Fruit fly (Drosophila melanogaster): ENCODE data around the gene Vps2.

Vps2 gene

dm6 chr3R:26021195-26021914 is 31.3 kb upstream of the Vps2 start (continued):
- TF ChIP-seq Hr78 (GFP tag; optimal IDR thresholded peaks at IDR 0.05): no peak
- peak; percentile 78 for TF ChIP-seq sv (GFP tag; optimal IDR thresholded peaks at IDR 0.05)
- TF ChIP-seq Myc (optimal IDR thresholded peaks at IDR 0.05): no peak
- peak; percentile 75 for TF ChIP-seq Dif (GFP tag; optimal IDR thresholded peaks at IDR 0.05; ENCODE audit: partially characterized antibody)
- TF ChIP-seq jim (GFP tag; optimal IDR thresholded peaks at IDR 0.05): no peak
- TF ChIP-seq HLH106 (tag; optimal IDR thresholded peaks at IDR 0.05): peak; percentile 95
- peak; percentile 71 for TF ChIP-seq br (GFP tag; optimal IDR thresholded peaks at IDR 0.05)
- TF ChIP-seq GATAd (GFP tag; optimal IDR thresholded peaks at IDR 0.05): no peak
- TF ChIP-seq N (GFP tag; optimal IDR thresholded peaks at IDR 0.05): no peak

DNA sequence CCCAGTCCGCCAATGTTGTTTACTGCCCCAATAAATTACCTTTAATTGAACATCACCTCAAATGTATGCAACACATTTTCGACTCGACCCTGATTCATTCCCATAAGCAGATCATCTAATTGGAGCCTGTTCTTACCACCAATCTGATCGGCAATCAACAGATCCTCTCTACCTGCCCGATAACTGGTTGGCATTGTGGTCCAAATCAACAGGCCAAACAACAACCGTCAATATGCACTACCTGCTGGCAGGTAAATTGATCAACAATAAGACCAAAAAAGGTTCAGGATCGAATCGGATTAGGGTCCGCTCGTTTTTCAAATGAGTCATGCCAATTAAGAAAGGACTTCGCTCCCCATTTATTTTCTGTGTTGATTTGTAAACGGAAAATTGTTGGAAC is 29.4 kb upstream of the Vps2 start:
- TF ChIP-seq fru (GFP tag; optimal IDR thresholded peaks at IDR 0.05) (no peak), pan (optimal IDR thresholded peaks at IDR 0.05) (no peak), OdsH (GFP tag; optimal IDR thresholded peaks at IDR 0.05) (no peak), Rel (GFP tag; optimal IDR thresholded peaks at IDR 0.05) (no peak), Rel (tag; optimal IDR thresholded peaks at IDR 0.05) (no peak), ey (GFP tag; optimal IDR thresholded peaks at IDR 0.05) (no peak), Hr78 (GFP tag; optimal IDR thresholded peaks at IDR 0.05) (no peak), sage (GFP tag; optimal IDR thresholded peaks at IDR 0.05) (no peak), N (GFP tag; optimal IDR thresholded peaks at IDR 0.05) (no peak), psq (GFP tag; optimal IDR thresholded peaks at IDR 0.05) (no peak), usp (GFP tag; optimal IDR thresholded peaks at IDR 0.05) (no peak), Dif (GFP tag; optimal IDR thresholded peaks at IDR 0.05; ENCODE audit: partially characterized antibody) (no peak), CG9705 (GFP tag; optimal IDR thresholded peaks at IDR 0.05) (no peak), dl (GFP tag; optimal IDR thresholded peaks at IDR 0.05; ENCODE audit: insufficient read depth in 1 of 2, partially characterized antibody in 2 of 2) (no peak), GATAd (GFP tag; optimal IDR thresholded peaks at IDR 0.05) (no peak), Hnf4 (GFP tag; optimal IDR thresholded peaks at IDR 0.05) (no peak)

dm6 chr3R:26024596-26025213 is 27.9 kb upstream of the Vps2 start:
- TF ChIP-seq Hr78 (GFP tag; optimal IDR thresholded peaks at IDR 0.05): no peak
- no peak for TF ChIP-seq woc (GFP tag; optimal IDR thresholded peaks at IDR 0.05)
- no peak for TF ChIP-seq N (GFP tag; optimal IDR thresholded peaks at IDR 0.05)

- TF ChIP-seq OdsH (GFP tag; optimal IDR thresholded peaks at IDR 0.05) (no peak), Jra (GFP tag; optimal IDR thresholded peaks at IDR 0.05) (no peak), tai (GFP tag; optimal IDR thresholded peaks at IDR 0.05) (no peak), dmrt93B (GFP tag; optimal IDR thresholded peaks at IDR 0.05) (no peak), Rel (GFP tag; optimal IDR thresholded peaks at IDR 0.05) (no peak), Rel (tag; optimal IDR thresholded peaks at IDR 0.05) (no peak), woc (GFP tag; optimal IDR thresholded peaks at IDR 0.05) (no peak), CG9705 (GFP tag; optimal IDR thresholded peaks at IDR 0.05) (no peak), jim (GFP tag; optimal IDR thresholded peaks at IDR 0.05) (no peak)
Observed at dm6 chr3R:26026631-26027274, 25.9 kb upstream of the Vps2 start.

DNA sequence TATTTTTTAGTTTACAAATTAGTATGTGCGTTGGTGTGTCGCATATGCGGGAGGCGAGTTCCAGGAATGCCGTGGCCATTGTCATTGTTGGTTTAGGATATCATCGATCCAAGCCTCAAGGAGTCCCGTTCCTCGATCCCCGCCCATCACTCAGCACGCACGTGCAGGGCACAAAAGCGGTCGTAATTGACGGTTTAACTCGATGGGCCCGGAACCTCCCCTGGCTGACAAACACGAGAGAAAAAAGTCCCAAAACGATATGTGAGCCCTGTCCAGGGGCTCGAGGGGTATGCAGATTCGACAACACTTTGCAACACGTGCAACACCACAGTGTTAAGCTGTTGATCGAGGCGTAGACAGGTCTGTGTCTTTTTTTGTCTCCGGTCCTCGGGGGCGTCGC is 24.7 kb upstream of the Vps2 start:
- TF ChIP-seq Hr78 (GFP tag; optimal IDR thresholded peaks at IDR 0.05) (no peak), Rel (GFP tag; optimal IDR thresholded peaks at IDR 0.05) (no peak), Rel (tag; optimal IDR thresholded peaks at IDR 0.05) (no peak), Dfd (GFP tag; optimal IDR thresholded peaks at IDR 0.05) (no peak), HLH106 (tag; optimal IDR thresholded peaks at IDR 0.05) (no peak), GATAd (GFP tag; optimal IDR thresholded peaks at IDR 0.05) (no peak)

DNA sequence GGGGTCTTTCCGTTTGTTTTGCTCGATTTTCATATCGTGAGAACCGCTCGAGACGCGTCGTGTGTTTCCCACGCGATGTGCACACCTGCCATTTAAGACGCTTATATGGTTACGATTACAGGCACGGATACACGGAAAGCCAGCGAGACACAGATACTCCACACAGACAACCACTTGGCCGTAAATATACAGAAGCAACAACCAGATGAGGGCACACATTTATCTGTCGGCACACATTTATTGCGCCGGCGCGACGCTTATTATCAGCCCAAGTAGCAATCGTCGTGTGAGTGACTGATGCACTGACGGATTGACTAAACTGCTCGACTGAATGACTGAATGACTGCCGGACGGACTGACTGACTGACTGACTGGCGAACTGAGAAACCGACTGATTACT is 22.1 kb upstream of the Vps2 start:
- no peak for TF ChIP-seq Vsx2 (GFP tag; optimal IDR thresholded peaks at IDR 0.05; ENCODE audit: partially characterized antibody)
- no peak for TF ChIP-seq dl (GFP tag; optimal IDR thresholded peaks at IDR 0.05; ENCODE audit: insufficient read depth in 1 of 2, partially characterized antibody in 2 of 2)
- TF ChIP-seq Rel (GFP tag; optimal IDR thresholded peaks at IDR 0.05): no peak
- no peak for TF ChIP-seq Rel (tag; optimal IDR thresholded peaks at IDR 0.05)
- TF ChIP-seq Hr83 (GFP tag; optimal IDR thresholded peaks at IDR 0.05; ENCODE audit: poor library complexity, severe bottlenecking): no peak
- no peak for TF ChIP-seq h (GFP tag; optimal IDR thresholded peaks at IDR 0.05)
- no peak for TF ChIP-seq HLH106 (tag; optimal IDR thresholded peaks at IDR 0.05)
- no peak for TF ChIP-seq OdsH (GFP tag; optimal IDR thresholded peaks at IDR 0.05)
- TF ChIP-seq GATAd (GFP tag; optimal IDR thresholded peaks at IDR 0.05): no peak
- TF ChIP-seq Dfd (GFP tag; optimal IDR thresholded peaks at IDR 0.05): no peak
- TF ChIP-seq Mio (GFP tag; optimal IDR thresholded peaks at IDR 0.05): no peak
- TF ChIP-seq woc (GFP tag; optimal IDR thresholded peaks at IDR 0.05): no peak
- no peak for TF ChIP-seq dmrt93B (GFP tag; optimal IDR thresholded peaks at IDR 0.05)
- no peak for TF ChIP-seq usp (GFP tag; optimal IDR thresholded peaks at IDR 0.05)
- TF ChIP-seq lola (GFP tag; optimal IDR thresholded peaks at IDR 0.05): no peak
- no peak for TF ChIP-seq CG32264 (GFP tag; optimal IDR thresholded peaks at IDR 0.05)
- TF ChIP-seq Dif (GFP tag; optimal IDR thresholded peaks at IDR 0.05; ENCODE audit: partially characterized antibody): no peak
- no peak for TF ChIP-seq rgr (GFP tag; optimal IDR thresholded peaks at IDR 0.05)
- no peak for TF ChIP-seq jim (GFP tag; optimal IDR thresholded peaks at IDR 0.05)
- TF ChIP-seq Jra (GFP tag; optimal IDR thresholded peaks at IDR 0.05): no peak
